Fruit fly (Drosophila melanogaster) whole organism: ENCODE results near the gene ATPsyndelta.

Source experiments
- psq ChIP-seq: fragments of >200 bp; optimal IDR thresholded peaks from 2 replicates; lab custom pipeline; 2017
- usp ChIP-seq: fragments of >200 bp; optimal IDR thresholded peaks from 2 replicates; lab custom pipeline; 2017; ENCODE audit warnings: missing biosample characterization, missing genetic modification characterization, mixed read lengths

DNA sequence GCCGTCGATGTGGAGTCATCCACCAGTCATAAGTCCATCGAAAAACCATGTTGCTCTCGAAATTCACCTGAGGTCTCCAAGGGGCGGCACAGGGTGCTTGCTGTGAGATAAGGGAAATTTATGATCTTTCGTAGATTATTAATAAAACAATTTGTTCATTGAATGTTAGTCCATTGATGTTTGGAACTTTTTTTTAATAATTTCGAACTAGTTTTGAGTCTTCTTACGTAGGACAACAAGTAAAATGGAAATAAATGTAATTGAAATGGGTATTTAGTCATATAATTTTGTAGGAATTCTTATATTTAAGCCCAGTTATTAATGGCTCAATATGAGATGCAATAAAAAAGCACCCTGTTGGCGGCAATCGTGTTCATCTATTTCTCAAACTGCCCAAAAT lies 19.7 kb downstream of the ATPsyndelta start:
- TF ChIP-seq psq (lab: Kevin White, UChicago) = no peak
- no peak for TF ChIP-seq usp (GFP tag; lab: Kevin White, UChicago)
